Worm (Caenorhabditis elegans): ENCODE measurements around the gene F42C5.5.

Gene F42C5.5

ce11 chrIV:7294121-7294520 lies at the start of gene F42C5.5:
Gene F42C5.5, minus strand, starts transcription at chrIV:7294221.
- TF ChIP-seq jun-1 (tag; optimal IDR thresholded peaks at IDR 0.05) (no peak), ceh-16 (tag; optimal IDR thresholded peaks at IDR 0.05) (no peak), pqm-1 (tag; optimal IDR thresholded peaks at IDR 0.05) (no peak), daf-12 (tag; optimal IDR thresholded peaks at IDR 0.05) (no peak), skn-1 (tag; optimal IDR thresholded peaks at IDR 0.05) (no peak), R02D3.7 (tag; optimal IDR thresholded peaks at IDR 0.05) (no peak), ama-1 (optimal IDR thresholded peaks at IDR 0.05) (no peak), nhr-67 (tag; optimal IDR thresholded peaks at IDR 0.05) (no peak), lin-39 (tag; optimal IDR thresholded peaks at IDR 0.05) (no peak), nhr-11 (tag; optimal IDR thresholded peaks at IDR 0.05) (no peak), aly-2 (tag; optimal IDR thresholded peaks at IDR 0.05) (no peak), nhr-77 (tag; optimal IDR thresholded peaks at IDR 0.05) (no peak), egl-27 (tag; optimal IDR thresholded peaks at IDR 0.05) (no peak), tbx-2 (tag; optimal IDR thresholded peaks at IDR 0.05) (no peak), hmg-11 (tag; optimal IDR thresholded peaks at IDR 0.05) (no peak)

ce11 chrIV:7342144-7342543 lies 48.1 kb upstream of the F42C5.5 start:
- no peak for TF ChIP-seq hmg-11 (tag; optimal IDR thresholded peaks at IDR 0.05)
- no peak for TF ChIP-seq jun-1 (tag; optimal IDR thresholded peaks at IDR 0.05)
- TF ChIP-seq snpc-4 (tag; optimal IDR thresholded peaks at IDR 0.05) = no peak
- TF ChIP-seq ZK546.5 (tag; optimal IDR thresholded peaks at IDR 0.05) = no peak
- no peak for TF ChIP-seq lin-15B (tag; optimal IDR thresholded peaks at IDR 0.05)
- TF ChIP-seq ceh-82 (tag; optimal IDR thresholded peaks at IDR 0.05) = no peak
- no peak for TF ChIP-seq nhr-67 (tag; optimal IDR thresholded peaks at IDR 0.05)
- TF ChIP-seq elt-3 (tag; optimal IDR thresholded peaks at IDR 0.05) = no peak
- TF ChIP-seq mdl-1 (tag; optimal IDR thresholded peaks at IDR 0.05) = no peak
- TF ChIP-seq unc-39 (tag; optimal IDR thresholded peaks at IDR 0.05) = no peak
- TF ChIP-seq nfya-1 (tag; optimal IDR thresholded peaks at IDR 0.05; ENCODE audit: insufficient read depth) = no peak
- no peak for TF ChIP-seq ztf-11 (tag; optimal IDR thresholded peaks at IDR 0.05)
- TF ChIP-seq nhr-43 (tag; optimal IDR thresholded peaks at IDR 0.05; ENCODE audit: poor library complexity, severe bottlenecking) = no peak
- TF ChIP-seq nhr-25 (tag; optimal IDR thresholded peaks at IDR 0.05) = no peak
- TF ChIP-seq zag-1 (tag; optimal IDR thresholded peaks at IDR 0.05) = no peak
- TF ChIP-seq nhr-11 (tag; optimal IDR thresholded peaks at IDR 0.05) = no peak
- no peak for TF ChIP-seq mml-1 (tag; optimal IDR thresholded peaks at IDR 0.05)

- TF ChIP-seq fkh-10 (GFP tag; optimal IDR thresholded peaks at IDR 0.05) (no peak), egl-27 (tag; optimal IDR thresholded peaks at IDR 0.05) (no peak), mdl-1 (tag; optimal IDR thresholded peaks at IDR 0.05) (no peak), unc-62 (GFP tag; optimal IDR thresholded peaks at IDR 0.05) (no peak), fkh-2 (tag; optimal IDR thresholded peaks at IDR 0.05) (no peak), ceh-28 (tag; optimal IDR thresholded peaks at IDR 0.05) (no peak), pqm-1 (tag; optimal IDR thresholded peaks at IDR 0.05) (no peak), jun-1 (tag; optimal IDR thresholded peaks at IDR 0.05) (no peak), skn-1 (tag; optimal IDR thresholded peaks at IDR 0.05) (no peak), nhr-11 (tag; optimal IDR thresholded peaks at IDR 0.05) (no peak), fos-1 (tag; optimal IDR thresholded peaks at IDR 0.05) (no peak), nhr-237 (tag; optimal IDR thresholded peaks at IDR 0.05) (no peak)
Measured at ce11 chrIV:7339095-7339494, 45.1 kb upstream of the F42C5.5 start.

ce11 chrIV:7338042-7338441 lies 44.0 kb upstream of the F42C5.5 start:
- TF ChIP-seq jun-1 (tag; optimal IDR thresholded peaks at IDR 0.05) = no peak
- no peak for TF ChIP-seq unc-39 (tag; optimal IDR thresholded peaks at IDR 0.05)
- TF ChIP-seq nhr-11 (tag; optimal IDR thresholded peaks at IDR 0.05) = no peak
- no peak for TF ChIP-seq R02D3.7 (tag; optimal IDR thresholded peaks at IDR 0.05)
- no peak for TF ChIP-seq ceh-9 (tag; optimal IDR thresholded peaks at IDR 0.05)

ce11 chrIV:7332695-7333094 lies 38.7 kb upstream of the F42C5.5 start, which contains the start of gene ocr-4:
Gene ocr-4, minus strand, starts transcription at chrIV:7332795.
- TF ChIP-seq snpc-4 (tag; optimal IDR thresholded peaks at IDR 0.05) (no peak), ceh-28 (tag; optimal IDR thresholded peaks at IDR 0.05) (no peak), egl-27 (tag; optimal IDR thresholded peaks at IDR 0.05) (no peak), ceh-82 (tag; optimal IDR thresholded peaks at IDR 0.05) (no peak), fos-1 (tag; optimal IDR thresholded peaks at IDR 0.05) (no peak), nfya-1 (tag; optimal IDR thresholded peaks at IDR 0.05; ENCODE audit: insufficient read depth) (no peak), nhr-67 (tag; optimal IDR thresholded peaks at IDR 0.05) (no peak), lin-39 (tag; optimal IDR thresholded peaks at IDR 0.05) (no peak), ceh-9 (tag; optimal IDR thresholded peaks at IDR 0.05) (no peak), unc-62 (GFP tag; optimal IDR thresholded peaks at IDR 0.05) (no peak), daf-12 (tag; optimal IDR thresholded peaks at IDR 0.05) (no peak), egl-5 (tag; optimal IDR thresholded peaks at IDR 0.05) (no peak), fkh-10 (GFP tag; optimal IDR thresholded peaks at IDR 0.05) (no peak), elt-2 (tag; optimal IDR thresholded peaks at IDR 0.05) (no peak), fkh-2 (tag; optimal IDR thresholded peaks at IDR 0.05) (no peak), nhr-23 (tag; optimal IDR thresholded peaks at IDR 0.05) (no peak), tbx-2 (tag; optimal IDR thresholded peaks at IDR 0.05) (no peak), pqm-1 (tag; optimal IDR thresholded peaks at IDR 0.05) (no peak)
